Fruit fly (Drosophila melanogaster) Kc167 (cell line): ENCODE measurements around the gene CG1791.

Source experiments
- Myc ChIP-seq: fragments of >200 bp; optimal IDR thresholded peaks from 2 replicates; lab custom pipeline; 2017; ENCODE audit warnings: missing external identifiers
- ttk ChIP-seq: sonication (Bioruptor generic); optimal IDR thresholded peaks from 2 replicates; lab custom pipeline; 2017; ENCODE audit warnings: missing external identifiers

dm6 chrX:9930882-9931281 lies 33.8 kb downstream of the CG1791 start, which contains the start of gene Idgf4:
- TF ChIP-seq ttk (lab: Kevin White, UChicago) (no peak), Myc (lab: Kevin White, UChicago) (no peak)
